Worm (Caenorhabditis elegans) whole organism, young adult: ENCODE measurements around the gene T04C12.8.

ENCODE experiments used
- B0035.1 ChIP-seq: sonication (generic microtip); optimal IDR thresholded peaks from 2 replicates; lab custom pipeline; 2016; ENCODE audit warnings: missing genetic modification characterization, mild to moderate bottlenecking, missing compliant biosample characterization, missing genotype, missing genetic modification reagents
- B0261.1 ChIP-seq: sonication (generic microtip); optimal IDR thresholded peaks from 2 replicates; lab custom pipeline; 2016; ENCODE audit warnings: mild to moderate bottlenecking, missing genetic modification characterization, moderate library complexity, missing compliant biosample characterization
- B0336.3 ChIP-seq: fragments of 200-800 bp; sonication (Bioruptor generic); IDR thresholded peaks from 2 replicates; pipeline ENCODE4 v1.3.6; 2022; ENCODE audit warnings: missing genetic modification characterization, missing compliant biosample characterization
- K12H6.12 ChIP-seq: fragments of 200-800 bp; sonication (Bioruptor generic); optimal IDR thresholded peaks from 2 replicates; lab custom pipeline; 2018; ENCODE audit warnings: mild to moderate bottlenecking, missing genetic modification characterization, missing compliant biosample characterization
- T26A5.8 ChIP-seq: sonication (generic microtip); optimal IDR thresholded peaks from 2 replicates; lab custom pipeline; 2016; ENCODE audit warnings: missing genetic modification characterization, missing compliant biosample characterization
- Y56A3A.18 ChIP-seq: fragments of 200-800 bp; sonication (Bioruptor generic); IDR thresholded peaks from 2 replicates; pipeline ENCODE4 v1.3.6; 2022; ENCODE audit warnings: missing genetic modification reagents, missing genetic modification characterization, missing compliant biosample characterization
- Y95B8A.8 ChIP-seq: fragments of 200-800 bp; sonication (Bioruptor generic); IDR thresholded peaks from 2 replicates; pipeline ENCODE4 v1.3.6; 2022; ENCODE audit warnings: missing genetic modification reagents, missing genetic modification characterization, missing compliant biosample characterization
- ama-1 ChIP-seq, 3 experiments: fragments of 150-350 bp in 1 of 3; sonication (generic microtip) in 2 of 3; optimal IDR thresholded peaks; 2 replicates each; lab custom pipeline; 2014 to 2018; ENCODE audit warnings: missing biosample characterization in 2 of 3, missing genetic modification characterization in 2 of 3, missing genetic modification reagents in 2 of 3
- aptf-2 ChIP-seq: fragments of 200-800 bp; sonication (Bioruptor generic); conservative IDR thresholded peaks from 2 replicates; pipeline ENCODE4 v1.3.6; 2022; ENCODE audit warnings: missing genetic modification reagents, missing genetic modification characterization, missing compliant biosample characterization
- cebp-1 ChIP-seq, 2 experiments: fragments of 200-800 bp in 1 of 2; sonication (Bioruptor generic) in 1 of 2; sonication (generic microtip) in 1 of 2; IDR thresholded peaks in 1 of 2; optimal IDR thresholded peaks in 1 of 2; 2 replicates each; pipeline versions ENCODE4 v1.3.6 to Lab custom; 2017 to 2022; ENCODE audit warnings: missing compliant biosample characterization in 2 of 2, missing genetic modification characterization in 2 of 2, mild to moderate bottlenecking in 1 of 2, missing genetic modification reagents in 1 of 2, moderate library complexity in 1 of 2
- ceh-100 ChIP-seq: fragments of 200-800 bp; sonication (Bioruptor generic); IDR thresholded peaks from 2 replicates; pipeline ENCODE4 v1.3.6; 2022; ENCODE audit warnings: missing genetic modification reagents, missing genetic modification characterization, missing compliant biosample characterization
- ceh-27 ChIP-seq: fragments of 200-800 bp; sonication (Bioruptor generic); optimal IDR thresholded peaks from 2 replicates; lab custom pipeline; 2018; ENCODE audit warnings: mild to moderate bottlenecking, missing genetic modification characterization, moderate library complexity, missing compliant biosample characterization
- ceh-79 ChIP-seq: sonication (generic microtip); optimal IDR thresholded peaks from 2 replicates; lab custom pipeline; 2017; ENCODE audit warnings: mild to moderate bottlenecking, missing genetic modification characterization, missing compliant biosample characterization
- die-1 ChIP-seq: sonication (generic microtip); optimal IDR thresholded peaks from 2 replicates; lab custom pipeline; 2016; ENCODE audit warnings: missing genotype, mild to moderate bottlenecking, missing genetic modification characterization, missing compliant biosample characterization
- dpff-1 ChIP-seq: sonication (generic microtip); optimal IDR thresholded peaks from 2 replicates; lab custom pipeline; 2017; ENCODE audit warnings: mild to moderate bottlenecking, missing genetic modification characterization, missing compliant biosample characterization
- efl-1 ChIP-seq: fragments of 150-350 bp; optimal IDR thresholded peaks from 2 replicates; lab custom pipeline; 2014; ENCODE audit warnings: missing biosample characterization, missing genetic modification reagents, missing genetic modification characterization
- egl-18 ChIP-seq: fragments of 200-800 bp; sonication (Bioruptor generic); IDR thresholded peaks from 2 replicates; pipeline ENCODE4 v1.3.6; 2022; ENCODE audit warnings: missing genetic modification reagents, missing genetic modification characterization, missing compliant biosample characterization
- egl-44 ChIP-seq: fragments of 200-800 bp; sonication (Bioruptor generic); IDR thresholded peaks from 2 replicates; pipeline ENCODE4 v1.3.6; 2022; ENCODE audit warnings: missing genetic modification reagents, missing genetic modification characterization, missing compliant biosample characterization
- fkh-3 ChIP-seq: sonication (generic microtip); optimal IDR thresholded peaks from 2 replicates; lab custom pipeline; 2016; ENCODE audit warnings: mild to moderate bottlenecking, missing genetic modification characterization, missing compliant biosample characterization
- hlh-12 ChIP-seq: sonication (generic microtip); optimal IDR thresholded peaks from 2 replicates; lab custom pipeline; 2016; ENCODE audit warnings: missing genetic modification characterization, missing compliant biosample characterization
- hmg-1.2 ChIP-seq: fragments of 200-800 bp; sonication (Bioruptor generic); IDR thresholded peaks from 2 replicates; pipeline ENCODE4 v1.3.6; 2022; ENCODE audit warnings: missing genetic modification reagents, missing genetic modification characterization, missing compliant biosample characterization
- hrde-1 ChIP-seq: sonication (generic microtip); optimal IDR thresholded peaks from 2 replicates; lab custom pipeline; 2016; ENCODE audit warnings: missing genetic modification characterization, mild to moderate bottlenecking, missing compliant biosample characterization, moderate library complexity, missing genotype, missing genetic modification reagents, borderline replicate concordance
- hsf-1 ChIP-seq: fragments of 200-800 bp; sonication (Bioruptor generic); IDR thresholded peaks from 2 replicates; pipeline ENCODE4 v1.3.6; 2022; ENCODE audit warnings: missing genetic modification reagents, missing genetic modification characterization, missing compliant biosample characterization
- lin-54 ChIP-seq: fragments of 200-800 bp; sonication (Bioruptor generic); optimal IDR thresholded peaks from 2 replicates; lab custom pipeline; 2018; ENCODE audit warnings: mild to moderate bottlenecking, missing genetic modification characterization, missing compliant biosample characterization
- madf-8 ChIP-seq: fragments of 200-800 bp; sonication (Bioruptor generic); conservative IDR thresholded peaks from 2 replicates; pipeline ENCODE4 v1.3.6; 2022; ENCODE audit warnings: missing genetic modification reagents, missing genetic modification characterization, missing compliant biosample characterization
- mel-28 ChIP-seq: sonication (generic microtip); optimal IDR thresholded peaks from 2 replicates; lab custom pipeline; 2016; ENCODE audit warnings: borderline replicate concordance, mild to moderate bottlenecking, missing genetic modification characterization, missing compliant biosample characterization
- mes-4 ChIP-seq: sonication (generic microtip); optimal IDR thresholded peaks from 2 replicates; lab custom pipeline; 2016; ENCODE audit warnings: missing genotype, missing genetic modification characterization, missing compliant biosample characterization
- rcor-1 ChIP-seq: fragments of 200-800 bp; sonication (Bioruptor generic); IDR thresholded peaks from 2 replicates; pipeline ENCODE4 v1.3.6; 2022; ENCODE audit warnings: missing genetic modification reagents, missing genetic modification characterization, missing compliant biosample characterization
- repo-1 ChIP-seq: sonication (generic microtip); optimal IDR thresholded peaks from 2 replicates; lab custom pipeline; 2017; ENCODE audit warnings: mild to moderate bottlenecking, missing genetic modification characterization, missing compliant biosample characterization
- rpc-1 ChIP-seq, 2 experiments: fragments of 150-350 bp in 1 of 2; sonication (generic microtip) in 1 of 2; optimal IDR thresholded peaks; 2 replicates each; lab custom pipeline; 2014 to 2018; ENCODE audit warnings: missing biosample characterization in 1 of 2, missing genetic modification characterization in 1 of 2, missing genetic modification reagents in 1 of 2, missing genotype in 1 of 2
- sdz-38 ChIP-seq: sonication (generic microtip); optimal IDR thresholded peaks from 2 replicates; lab custom pipeline; 2016; ENCODE audit warnings: missing genotype, missing genetic modification characterization, missing compliant biosample characterization
- sea-2 ChIP-seq: fragments of 200-800 bp; sonication (Bioruptor generic); IDR thresholded peaks from 2 replicates; pipeline ENCODE4 v1.3.6; 2022; ENCODE audit warnings: missing genetic modification characterization, missing compliant biosample characterization
- sptf-2 ChIP-seq: fragments of 200-800 bp; sonication (Bioruptor generic); optimal IDR thresholded peaks from 2 replicates; lab custom pipeline; 2018; ENCODE audit warnings: mild to moderate bottlenecking, missing genetic modification characterization, missing compliant biosample characterization
- tbx-9 ChIP-seq: sonication (generic microtip); optimal IDR thresholded peaks from 2 replicates; lab custom pipeline; 2016; ENCODE audit warnings: borderline replicate concordance, missing genetic modification characterization, inconsistent platforms, missing compliant biosample characterization
- unc-62 ChIP-seq: fragments of 150-350 bp; optimal IDR thresholded peaks from 2 replicates; lab custom pipeline; 2014; ENCODE audit warnings: missing biosample characterization, missing genetic modification reagents, missing genetic modification characterization
- zfh-2 ChIP-seq: fragments of 200-800 bp; sonication (Bioruptor generic); conservative IDR thresholded peaks from 2 replicates; pipeline ENCODE4 v1.3.6; 2022; ENCODE audit warnings: missing genetic modification reagents, missing genetic modification characterization, missing compliant biosample characterization
- ztf-25 ChIP-seq: fragments of 200-800 bp; sonication (Bioruptor generic); IDR thresholded peaks from 2 replicates; pipeline ENCODE4 v1.3.6; 2022; ENCODE audit warnings: missing genetic modification reagents, missing genetic modification characterization, missing compliant biosample characterization

T04C12.8 gene

DNA sequence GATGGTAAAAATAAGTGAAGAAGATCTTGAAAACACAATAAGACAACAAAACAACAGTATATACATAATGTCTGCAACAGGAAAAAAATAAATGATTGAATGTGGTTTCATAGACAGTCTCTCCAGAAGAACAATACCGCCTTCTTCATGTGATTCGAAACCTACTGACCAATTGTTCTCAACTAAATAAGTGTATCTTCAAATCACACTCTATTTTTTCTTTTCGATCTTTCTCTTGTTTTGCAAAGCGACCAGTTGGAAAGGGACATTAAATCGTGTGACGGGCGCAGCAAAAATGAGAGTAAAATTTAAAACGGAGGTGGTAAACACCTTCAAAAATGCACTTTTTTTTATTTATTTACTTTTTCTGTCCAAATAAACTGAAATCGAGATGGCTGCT, 7.3 kb downstream of the T04C12.8 start:
- no peak for TF ChIP-seq B0261.1 (tag; lab: Kevin White, UChicago)
- TF ChIP-seq egl-18 (GFP tag; lab: Robert Waterston, UW) = no peak
- TF ChIP-seq mel-28 (tag; lab: Kevin White, UChicago) = no peak
- TF ChIP-seq hlh-12 = no peak
- TF ChIP-seq zfh-2 = no peak
- no peak for TF ChIP-seq mes-4 (tag; lab: Kevin White, UChicago)
- TF ChIP-seq ztf-25 (GFP tag; lab: Robert Waterston, UW) = no peak
- no peak for TF ChIP-seq cebp-1 (GFP tag; IDR thresholded peaks at IDR 0.05; lab: Robert Waterston, UW)
- no peak for TF ChIP-seq cebp-1 (tag; optimal IDR thresholded peaks at IDR 0.05; lab: Kevin White, UChicago)
- no peak for TF ChIP-seq die-1
- no peak for TF ChIP-seq egl-44 (GFP tag; lab: Robert Waterston, UW)
- TF ChIP-seq rcor-1 (GFP tag; lab: Robert Waterston, UW) = no peak
- TF ChIP-seq lin-54 = no peak
- TF ChIP-seq tbx-9 (tag; lab: Kevin White, UChicago) = no peak
- no peak for TF ChIP-seq Y56A3A.18
- no peak for TF ChIP-seq rpc-1 (optimal IDR thresholded peaks at IDR 0.05; lab: Kevin White, UChicago)
- TF ChIP-seq rpc-1 (tag; optimal IDR thresholded peaks at IDR 0.05; lab: Kevin White, UChicago) = no peak
- TF ChIP-seq sptf-2 (GFP tag; lab: Kevin White, UChicago) = no peak
- TF ChIP-seq ceh-100 (GFP tag; lab: Robert Waterston, UW) = no peak
- TF ChIP-seq sdz-38 (tag; lab: Kevin White, UChicago) = no peak
- TF ChIP-seq, all 124 proteins: peak for 0

- TF ChIP-seq mel-28 (tag; lab: Kevin White, UChicago) (no peak), efl-1 (GFP tag; lab: Kevin White, UChicago) (no peak), aptf-2 (GFP tag; lab: Robert Waterston, UW) (no peak), T26A5.8 (tag; lab: Kevin White, UChicago) (no peak), ceh-79 (no peak), hrde-1 (no peak), fkh-3 (tag; lab: Kevin White, UChicago) (no peak), madf-8 (no peak), B0035.1 (tag; lab: Kevin White, UChicago) (no peak)
Observed at ce11 chrV:11060239-11060984, 8.7 kb downstream of the T04C12.8 start, which contains the start of gene T04C12.11. Gene T04C12.11, minus strand, starts transcription at chrV:11060289.

DNA sequence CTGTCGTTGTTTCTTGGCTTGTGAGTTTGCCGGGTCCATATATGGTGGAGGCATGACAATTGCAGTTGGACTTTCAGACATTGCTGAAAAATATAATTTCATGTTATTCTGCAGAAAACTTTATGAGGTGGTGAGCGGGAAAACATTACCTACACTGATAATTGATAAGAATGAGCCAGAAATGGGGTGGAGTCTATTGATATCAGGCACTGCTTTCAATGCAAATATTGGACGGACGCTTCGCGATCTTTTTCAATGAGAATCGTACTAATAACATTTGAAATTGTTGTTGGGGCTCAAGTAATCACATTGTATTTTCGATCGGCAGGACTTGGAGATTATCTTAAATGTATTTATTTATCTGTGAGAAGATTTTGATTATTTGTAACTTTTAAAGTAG, 10.0 kb downstream of the T04C12.8 start, which contains the start of gene T04C12.1:
TSS of gene T04C12.1 (minus strand) at position 90 of the 400 bp plus-strand sequence.
- TF ChIP-seq ama-1 (optimal IDR thresholded peaks at IDR 0.05; lab: Kevin White, UChicago) (peak; percentile 6), ama-1 (GFP tag; optimal IDR thresholded peaks at IDR 0.05; lab: Kevin White, UChicago) (no peak), Y95B8A.8 (GFP tag; lab: Robert Waterston, UW) (no peak)

ce11 chrV:11057043-11057442, 12.1 kb downstream of the T04C12.8 start, which contains the start of gene srh-75:
Gene srh-75, minus strand, starts transcription at chrV:11057143.
- TF ChIP-seq repo-1 (tag; lab: Kevin White, UChicago) (no peak), B0336.3 (GFP tag; lab: Robert Waterston, UW) (no peak), unc-62 (GFP tag; lab: Kevin White, UChicago) (no peak), hmg-1.2 (GFP tag; lab: Robert Waterston, UW) (no peak), fkh-3 (tag; lab: Kevin White, UChicago) (no peak), K12H6.12 (tag; lab: Kevin White, UChicago) (no peak), dpff-1 (tag; lab: Kevin White, UChicago) (no peak), ceh-27 (GFP tag; lab: Kevin White, UChicago) (no peak), hsf-1 (GFP tag; lab: Robert Waterston, UW) (no peak), ceh-79 (no peak), sea-2 (no peak)
